Worm (Caenorhabditis elegans) whole organism, early embryonic: ENCODE results near the gene imph-1.
A peak's percentile ranks its signal among the peaks of the same experiment; 100 is the strongest.

Source experiments
- B0310.2 ChIP-seq: sonication (generic microtip); optimal IDR thresholded peaks from 2 replicates; lab custom pipeline; 2016; ENCODE audit warnings: mild to moderate bottlenecking, missing genetic modification characterization, missing compliant biosample characterization
- F13C5.2 ChIP-seq: sonication (generic microtip); optimal IDR thresholded peaks from 2 replicates; lab custom pipeline; 2017; ENCODE audit warnings: mild to moderate bottlenecking, missing genetic modification characterization, inconsistent platforms, missing compliant biosample characterization
- aly-1 ChIP-seq: sonication (generic microtip); optimal IDR thresholded peaks from 2 replicates; lab custom pipeline; 2016; ENCODE audit warnings: missing genetic modification characterization, missing compliant biosample characterization
- ama-1 ChIP-seq: fragments of 150-350 bp; optimal IDR thresholded peaks from 2 replicates; lab custom pipeline; 2014
- ceh-13 ChIP-seq: fragments of 200-800 bp; sonication (Bioruptor generic); optimal IDR thresholded peaks from 2 replicates; lab custom pipeline; 2018; ENCODE audit warnings: mild to moderate bottlenecking, missing genetic modification characterization, missing compliant biosample characterization
- ceh-36 ChIP-seq: sonication (generic microtip); optimal IDR thresholded peaks from 2 replicates; lab custom pipeline; 2016; ENCODE audit warnings: missing genetic modification characterization, inconsistent platforms, missing compliant biosample characterization
- ets-7 ChIP-seq: sonication (generic microtip); optimal IDR thresholded peaks from 2 replicates; lab custom pipeline; 2016; ENCODE audit warnings: missing genotype, missing genetic modification characterization, missing compliant biosample characterization
- hmg-4 ChIP-seq: fragments of 200-800 bp; sonication (Bioruptor generic); optimal IDR thresholded peaks from 2 replicates; lab custom pipeline; 2018; ENCODE audit warnings: mild to moderate bottlenecking, missing genetic modification characterization, missing compliant biosample characterization
- hnd-1 ChIP-seq: sonication (generic microtip); optimal IDR thresholded peaks from 2 replicates; lab custom pipeline; 2016; ENCODE audit warnings: missing genetic modification characterization, missing compliant biosample characterization
- sea-1 ChIP-seq: fragments of 200-800 bp; sonication (Bioruptor generic); conservative IDR thresholded peaks from 2 replicates; pipeline ENCODE4 v1.3.6; 2022; ENCODE audit warnings: missing genetic modification characterization, missing compliant biosample characterization
- tbx-11 ChIP-seq: fragments of 200-800 bp; sonication (Bioruptor generic); IDR thresholded peaks from 2 replicates; pipeline ENCODE4 v1.3.6; 2022; ENCODE audit warnings: missing genetic modification characterization, missing compliant biosample characterization
- tbx-37 ChIP-seq: fragments of 200-800 bp; sonication (Bioruptor generic); conservative IDR thresholded peaks from 2 replicates; pipeline ENCODE4 v1.3.6; 2022; ENCODE audit warnings: missing genetic modification reagents, missing genetic modification characterization, missing compliant biosample characterization
- tra-4 ChIP-seq: sonication (generic microtip); optimal IDR thresholded peaks from 2 replicates; lab custom pipeline; 2017; ENCODE audit warnings: missing genetic modification characterization, missing compliant biosample characterization

DNA sequence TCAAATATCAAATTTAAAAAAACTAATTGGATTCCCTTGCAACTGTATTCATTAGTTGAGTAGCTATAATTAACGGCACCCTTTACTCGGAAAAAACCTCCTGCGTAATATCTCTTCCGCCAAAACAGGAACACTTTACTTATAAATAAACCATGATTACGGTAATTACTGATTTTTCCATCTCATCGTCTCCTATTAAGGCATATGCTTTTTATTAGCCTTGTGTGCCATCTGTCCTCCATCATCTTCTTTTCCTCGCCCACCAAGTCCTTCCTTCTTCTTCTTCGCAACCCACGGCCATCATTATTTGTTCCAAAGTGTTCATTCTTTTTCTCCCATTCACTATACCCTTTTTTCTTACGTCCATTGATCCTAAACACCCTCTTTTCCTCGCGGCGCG lies 34.0 kb upstream of the imph-1 start:
- TF ChIP-seq ama-1 (lab: Kevin White, UChicago) = no peak
- no peak for TF ChIP-seq B0310.2 (tag; lab: Kevin White, UChicago)
- no peak for TF ChIP-seq hnd-1
- TF ChIP-seq ceh-13 = no peak
- TF ChIP-seq F13C5.2 = no peak
- peak; percentile 30 for TF ChIP-seq hmg-4 (GFP tag; lab: Kevin White, UChicago)
- TF ChIP-seq aly-1 (tag; lab: Kevin White, UChicago) = no peak
- TF ChIP-seq ets-7 = no peak
- TF ChIP-seq sea-1 = no peak
- no peak for TF ChIP-seq tra-4 (tag; lab: Kevin White, UChicago)
- no peak for TF ChIP-seq ceh-36 (tag; lab: Kevin White, UChicago)
- TF ChIP-seq tbx-11 (GFP tag; lab: Robert Waterston, UW) = no peak
- TF ChIP-seq tbx-37 (GFP tag; lab: Robert Waterston, UW) = no peak
